Fruit fly (Drosophila melanogaster): ENCODE results near the gene Daxx.

DNA sequence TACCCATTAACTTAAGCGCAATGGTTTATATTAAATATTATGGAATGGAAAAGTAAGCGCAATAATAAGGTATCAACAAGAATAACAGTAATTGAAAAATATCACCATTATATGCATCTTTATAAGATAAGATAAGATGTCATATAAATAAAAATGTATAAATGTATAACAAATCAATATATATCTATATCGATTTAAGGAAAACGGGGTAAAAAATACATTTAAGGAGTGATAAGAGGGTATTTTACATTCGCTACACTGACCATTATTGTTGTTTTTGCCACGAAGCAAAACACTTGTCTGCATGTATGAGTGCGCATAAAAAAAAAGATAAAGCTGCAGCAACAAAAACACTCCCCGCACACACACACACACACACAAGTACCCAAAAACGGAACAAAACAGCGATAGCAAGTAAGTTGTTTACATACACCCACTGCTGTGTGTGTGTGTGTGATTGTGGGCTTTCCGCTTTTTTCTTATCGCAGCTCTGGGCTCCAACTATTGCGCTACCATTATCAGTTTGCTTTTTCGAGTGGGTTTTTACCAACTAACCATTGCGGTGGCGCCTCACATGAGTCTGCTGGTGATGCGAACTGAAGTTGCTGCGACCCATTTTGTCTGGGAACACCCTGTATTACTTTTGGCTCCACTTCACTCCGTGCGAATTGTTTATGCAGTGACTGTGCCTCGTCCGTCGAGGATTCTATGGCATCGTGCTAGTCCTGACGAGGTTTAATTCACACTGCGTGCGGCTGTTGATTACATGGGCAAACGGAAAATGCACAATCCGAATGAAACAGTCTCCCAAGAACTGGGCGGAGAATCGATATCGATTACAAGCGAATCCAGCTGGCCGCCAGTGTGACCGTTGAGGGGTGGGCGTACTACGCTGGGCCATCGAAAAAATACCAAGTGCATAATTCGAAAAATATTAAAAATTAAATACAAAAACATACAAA is 7.4 kb upstream of the Daxx start, which contains the start of gene mmy:
- no peak for TF ChIP-seq psq (optimal IDR thresholded peaks at IDR 0.05)
- TF ChIP-seq ttk (optimal IDR thresholded peaks at IDR 0.05) = no peak
- TF ChIP-seq h (optimal IDR thresholded peaks at IDR 0.05) = no peak
- no peak for TF ChIP-seq Sin3A (optimal IDR thresholded peaks at IDR 0.05)
- no peak for TF ChIP-seq insv (optimal IDR thresholded peaks at IDR 0.05)
- no peak for TF ChIP-seq Myc (optimal IDR thresholded peaks at IDR 0.05)

Measured in Kc167 (cell line).